Fruit fly (Drosophila melanogaster): Measurements from ENCODE around the gene Hsp67Bc.
A peak's percentile ranks its signal among the peaks of the same experiment; 100 is the strongest.

Hsp67Bc gene

DNA sequence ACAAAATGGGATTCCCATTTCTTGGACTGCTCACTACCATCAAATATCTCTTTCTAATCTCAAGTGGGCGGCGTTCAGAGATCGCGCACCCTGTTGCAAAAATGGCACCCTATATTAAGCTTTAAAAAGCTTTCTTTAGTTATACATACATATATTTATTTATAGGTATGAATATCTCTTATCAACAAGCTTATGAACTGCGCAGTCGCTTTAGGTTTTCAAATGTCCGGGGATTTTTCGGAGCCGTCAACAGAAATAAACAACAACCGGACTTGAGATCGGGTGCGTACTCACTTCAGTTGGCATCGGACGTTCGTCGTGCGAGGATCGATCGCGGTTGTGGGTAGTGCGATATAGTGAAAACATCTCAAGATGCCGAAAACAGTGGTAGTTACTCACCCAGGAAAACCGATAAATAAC, 23.0 kb downstream of the Hsp67Bc start, which contains the start of gene PGRP-LF (continued):
- no peak for TF ChIP-seq CG3281 (GFP tag; optimal IDR thresholded peaks at IDR 0.05)
- no peak for TF ChIP-seq ERR (GFP tag; optimal IDR thresholded peaks at IDR 0.05)
- TF ChIP-seq wor (GFP tag; IDR thresholded peaks at IDR 0.05) = no peak
- TF ChIP-seq CG3407 (GFP tag; optimal IDR thresholded peaks at IDR 0.05) = no peak
- TF ChIP-seq CG34422 (GFP tag; IDR thresholded peaks at IDR 0.05) = no peak
- no peak for TF ChIP-seq sens-2 (GFP tag; IDR thresholded peaks at IDR 0.05)
- TF ChIP-seq CG8478 (optimal IDR thresholded peaks at IDR 0.05) = no peak
- TF ChIP-seq unc-4 (GFP tag; IDR thresholded peaks at IDR 0.05; ENCODE audit: partially characterized antibody) = no peak
- TF ChIP-seq fd3F (GFP tag; optimal IDR thresholded peaks at IDR 0.05) = no peak
- no peak for TF ChIP-seq Hmx (GFP tag; optimal IDR thresholded peaks at IDR 0.05)
- no peak for TF ChIP-seq schlank (tag; optimal IDR thresholded peaks at IDR 0.05)
- TF ChIP-seq lilli (GFP tag; optimal IDR thresholded peaks at IDR 0.05) = peak; percentile 38
- TF ChIP-seq CG14965 (GFP tag; optimal IDR thresholded peaks at IDR 0.05; ENCODE audit: borderline replicate concordance) = no peak
- TF ChIP-seq CG14014 (GFP tag; IDR thresholded peaks at IDR 0.05) = no peak; the same call in 1 of the 2 replicates
- TF ChIP-seq run (tag; optimal IDR thresholded peaks at IDR 0.05) = no peak
- TF ChIP-seq fd64A (GFP tag; optimal IDR thresholded peaks at IDR 0.05) = no peak
- TF ChIP-seq jumu (GFP tag; optimal IDR thresholded peaks at IDR 0.05) = no peak
- TF ChIP-seq CG12071 (GFP tag; optimal IDR thresholded peaks at IDR 0.05) = no peak
- no peak for TF ChIP-seq ttk (GFP tag; IDR thresholded peaks at IDR 0.05)
- peak; percentile 82 for TF ChIP-seq Med (GFP tag)
- TF ChIP-seq mld (GFP tag; IDR thresholded peaks at IDR 0.05; ENCODE audit: partially characterized antibody) = no peak
- no peak for TF ChIP-seq CG15011 (GFP tag; optimal IDR thresholded peaks at IDR 0.05)

DNA sequence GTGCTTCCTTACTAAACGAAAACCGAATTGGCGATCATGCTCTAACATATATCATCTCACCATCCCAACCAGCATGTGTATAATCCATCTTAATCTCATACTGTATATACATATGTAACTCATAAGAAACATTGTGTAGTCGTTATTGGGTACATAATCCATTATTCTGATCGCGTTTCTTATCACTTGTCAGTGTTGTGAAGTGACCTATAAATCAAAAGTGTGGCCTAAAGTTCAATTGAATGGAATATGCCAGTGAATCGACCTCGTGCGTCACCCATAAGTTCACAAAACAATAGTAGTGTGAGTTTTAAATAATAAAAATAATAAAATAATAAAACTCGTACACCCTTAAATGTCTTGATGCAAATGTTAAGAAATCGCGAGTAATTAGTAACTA, 27.1 kb downstream of the Hsp67Bc start:
- no peak for TF ChIP-seq CG12391 (tag; optimal IDR thresholded peaks at IDR 0.05)
- TF ChIP-seq stwl (tag; optimal IDR thresholded peaks at IDR 0.05) = peak; percentile 55

DNA sequence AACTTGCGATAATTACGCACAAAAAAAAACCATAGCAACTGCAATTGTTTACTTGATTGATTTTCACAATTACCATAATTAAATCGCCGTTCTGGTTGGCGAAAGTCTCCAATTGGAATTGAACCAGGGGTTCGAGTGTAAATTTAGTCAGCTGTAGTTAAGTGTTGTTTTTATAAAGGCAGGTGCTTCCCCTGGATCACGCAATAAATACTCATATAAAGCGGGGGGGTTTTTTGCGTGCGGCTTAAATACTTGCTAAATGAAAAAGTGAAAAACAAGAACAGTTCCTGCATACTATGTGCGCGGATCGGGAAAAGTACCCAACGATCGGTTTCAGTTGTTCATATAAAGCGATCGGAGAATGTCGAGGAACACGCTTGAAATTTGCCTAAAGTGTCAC, 28.3 kb downstream of the Hsp67Bc start:
- no peak for TF ChIP-seq NK7.1 (GFP tag; optimal IDR thresholded peaks at IDR 0.05)
- no peak for TF ChIP-seq CG3995 (GFP tag; optimal IDR thresholded peaks at IDR 0.05)
- no peak for TF ChIP-seq Elba2 (GFP tag; optimal IDR thresholded peaks at IDR 0.05)
- TF ChIP-seq CG1832 (GFP tag; optimal IDR thresholded peaks at IDR 0.05) = no peak
- no peak for TF ChIP-seq CTCF (GFP tag; optimal IDR thresholded peaks at IDR 0.05)
- TF ChIP-seq CG10543 (GFP tag; optimal IDR thresholded peaks at IDR 0.05) = no peak
- no peak for TF ChIP-seq CG18764 (GFP tag; optimal IDR thresholded peaks at IDR 0.05)
- TF ChIP-seq p53 (GFP tag; optimal IDR thresholded peaks at IDR 0.05) = no peak
- TF ChIP-seq Six4 (GFP tag; optimal IDR thresholded peaks at IDR 0.05) = no peak

DNA sequence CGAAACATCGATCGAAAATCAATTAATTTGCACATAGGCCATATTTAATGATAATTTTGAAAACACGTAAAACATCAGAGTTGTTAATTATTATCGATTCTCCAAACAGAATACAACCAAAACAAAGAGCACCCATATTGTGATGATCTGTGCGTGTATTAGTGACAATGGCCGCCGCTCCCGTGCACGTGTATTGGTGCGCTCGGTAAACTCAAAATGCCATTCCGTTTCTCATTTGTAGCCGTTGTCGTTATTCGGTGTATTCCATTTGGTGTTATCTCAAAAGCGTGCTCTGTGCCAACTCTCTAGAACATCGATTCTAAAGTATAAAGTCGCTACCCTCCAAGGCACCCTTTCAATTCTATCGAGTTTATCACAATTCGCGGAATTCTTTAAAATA, 31.5 kb downstream of the Hsp67Bc start:
- TF ChIP-seq CG8290 (GFP tag; optimal IDR thresholded peaks at IDR 0.05) (no peak), CG8290 (tag; optimal IDR thresholded peaks at IDR 0.05) (peak in 1 of 2 experiments; percentile 14), bcd (GFP tag; optimal IDR thresholded peaks at IDR 0.05) (no peak), CG15269 (tag; optimal IDR thresholded peaks at IDR 0.05) (peak; percentile 62), D19A (tag; optimal IDR thresholded peaks at IDR 0.05) (no peak), CG3065 (GFP tag; optimal IDR thresholded peaks at IDR 0.05) (no peak), BEAF-32 (GFP tag; optimal IDR thresholded peaks at IDR 0.05) (no peak), kay (GFP tag; optimal IDR thresholded peaks at IDR 0.05) (no peak), aop (GFP tag; IDR thresholded peaks at IDR 0.05) (0 out of 2 replicates have a peak, but pooled peaks have one; percentile 10), gsb (GFP tag; IDR thresholded peaks at IDR 0.05) (no peak), jigr1 (GFP tag; IDR thresholded peaks at IDR 0.05) (no peak), Opbp (GFP tag; IDR thresholded peaks at IDR 0.05; ENCODE audit: partially characterized antibody) (no peak), CG4707 (GFP tag; optimal IDR thresholded peaks at IDR 0.05) (no peak), ranshi (GFP tag; IDR thresholded peaks at IDR 0.05) (no peak), Hmx (GFP tag; optimal IDR thresholded peaks at IDR 0.05) (no peak), Asciz (GFP tag; optimal IDR thresholded peaks at IDR 0.05) (no peak), CG3995 (GFP tag; optimal IDR thresholded peaks at IDR 0.05) (peak; percentile 15), Rfx (GFP tag; IDR thresholded peaks at IDR 0.05) (no peak), CG10462 (GFP tag; optimal IDR thresholded peaks at IDR 0.05) (no peak)

All from whole organism, embryonic.